Comparison of ENCODE assay signal across 4 fruit fly cellular contexts in the genomic region with DNA sequence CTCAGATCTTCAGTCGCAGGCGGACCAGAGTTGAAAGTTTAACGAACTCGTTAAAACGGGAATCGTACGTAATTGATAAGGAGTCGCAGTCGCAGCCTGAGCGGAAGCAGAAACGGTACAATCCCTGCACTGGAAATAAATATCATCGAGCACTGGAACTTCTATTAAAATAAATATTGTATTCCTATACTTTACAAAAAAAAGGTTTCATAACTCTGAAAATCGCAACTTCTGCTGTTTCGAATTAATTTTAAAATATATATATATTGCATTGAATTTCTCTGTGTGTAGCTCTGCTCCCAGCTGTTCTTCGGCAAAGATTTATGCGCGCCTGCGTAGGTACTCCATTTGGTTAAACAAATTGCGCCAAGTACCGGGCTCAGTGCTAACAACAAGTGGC.
TF ChIP-seq lines count a peak whose summit lies in the region.

No protein-coding gene starts in this region.

- no peak for TF ChIP-seq CTCF in whole organism, embryonic (GFP tag; optimal IDR thresholded peaks at IDR 0.05; lab: Kevin White, UChicago)

TF ChIP-seq in whole organism, embryonic, 481 proteins besides CTCF, POLR2A, EP300 and RAD21 (continues in another document):
- TF ChIP-seq Ssrp (tag; optimal IDR thresholded peaks at IDR 0.05; lab: Kevin White, UChicago) (peak; percentile 9), odd (GFP tag; optimal IDR thresholded peaks at IDR 0.05; lab: Kevin White, UChicago) (no peak), Scr (GFP tag; IDR thresholded peaks at IDR 0.05; lab: Robert Waterston, UW; ENCODE audit: partially characterized antibody) (no peak), CG11085 (GFP tag; IDR thresholded peaks at IDR 0.05; lab: Robert Waterston, UW) (no peak), CG6813 (GFP tag; optimal IDR thresholded peaks at IDR 0.05; lab: Kevin White, UChicago) (no peak), CG4707 (GFP tag; optimal IDR thresholded peaks at IDR 0.05; lab: Kevin White, UChicago) (no peak), dysf (GFP tag; IDR thresholded peaks at IDR 0.05; lab: Robert Waterston, UW) (0 out of 3 replicates have a peak, but pooled peaks have one; percentile 33), CG6654 (GFP tag; optimal IDR thresholded peaks at IDR 0.05; lab: Kevin White, UChicago) (no peak), dimm (GFP tag; IDR thresholded peaks at IDR 0.05; lab: Robert Waterston, UW) (no peak), aop (GFP tag; IDR thresholded peaks at IDR 0.05; lab: Robert Waterston, UW) (no peak), bowl (GFP tag; IDR thresholded peaks at IDR 0.05; lab: Robert Waterston, UW) (no peak), Hey (tag; optimal IDR thresholded peaks at IDR 0.05; lab: Kevin White, UChicago) (no peak), Taf1 (GFP tag; IDR thresholded peaks at IDR 0.05; lab: Robert Waterston, UW) (no peak), Fer1 (GFP tag; optimal IDR thresholded peaks at IDR 0.05; lab: Kevin White, UChicago) (no peak), CG7839 (tag; optimal IDR thresholded peaks at IDR 0.05; lab: Kevin White, UChicago) (peak; percentile 41), CG34422 (GFP tag; IDR thresholded peaks at IDR 0.05; lab: Robert Waterston, UW) (peak; percentile 20; the same call in 1 of the 3 replicates), CG4404 (GFP tag; IDR thresholded peaks at IDR 0.05; lab: Robert Waterston, UW) (peak; percentile 46), CG14014 (GFP tag; IDR thresholded peaks at IDR 0.05; lab: Robert Waterston, UW) (0 out of 2 replicates have a peak, but pooled peaks have one; percentile 33), Vsx1 (GFP tag; optimal IDR thresholded peaks at IDR 0.05; lab: Kevin White, UChicago) (no peak), CG31441 (GFP tag; IDR thresholded peaks at IDR 0.05; lab: Robert Waterston, UW) (peak; percentile 18; the same call in 1 of the 2 replicates), CG10959 (GFP tag; IDR thresholded peaks at IDR 0.05; lab: Robert Waterston, UW) (0 out of 2 replicates have a peak, but pooled peaks have one; percentile 28)

TF ChIP-seq in whole organism, prepupa, 60 proteins besides CTCF, POLR2A, EP300 and RAD21:
- TF ChIP-seq OdsH (GFP tag; optimal IDR thresholded peaks at IDR 0.05; lab: Kevin White, UChicago) (peak; percentile 7), CG7368 (GFP tag; optimal IDR thresholded peaks at IDR 0.05; lab: Kevin White, UChicago) (no peak), cyc (GFP tag; optimal IDR thresholded peaks at IDR 0.05; lab: Kevin White, UChicago) (peak; percentile 33), esn (GFP tag; optimal IDR thresholded peaks at IDR 0.05; lab: Kevin White, UChicago) (peak; percentile 10), Met (GFP tag; optimal IDR thresholded peaks at IDR 0.05; lab: Kevin White, UChicago) (peak; percentile 43), Eip78C (GFP tag; lab: Kevin White, UChicago) (peak; percentile 72), Smox (GFP tag; optimal IDR thresholded peaks at IDR 0.05; lab: Kevin White, UChicago) (peak; percentile 53), Blimp-1 (GFP tag; optimal IDR thresholded peaks at IDR 0.05; lab: Kevin White, UChicago) (no peak), pdm3 (GFP tag; optimal IDR thresholded peaks at IDR 0.05; lab: Kevin White, UChicago) (peak; percentile 0), CG3919 (GFP tag; optimal IDR thresholded peaks at IDR 0.05; lab: Kevin White, UChicago) (peak; percentile 24), Hr39 (GFP tag; optimal IDR thresholded peaks at IDR 0.05; lab: Kevin White, UChicago) (peak; percentile 3), svp (GFP tag; lab: Kevin White, UChicago) (peak; percentile 79), Hr38 (GFP tag; optimal IDR thresholded peaks at IDR 0.05; lab: Kevin White, UChicago) (no peak), Sox102F (GFP tag; optimal IDR thresholded peaks at IDR 0.05; lab: Kevin White, UChicago) (peak; percentile 19), ss (GFP tag; optimal IDR thresholded peaks at IDR 0.05; lab: Kevin White, UChicago) (no peak), fd59A (GFP tag; optimal IDR thresholded peaks at IDR 0.05; lab: Kevin White, UChicago) (no peak), CG8119 (GFP tag; IDR thresholded peaks at IDR 0.05; lab: Robert Waterston, UW) (no peak), CG6163 (GFP tag; IDR thresholded peaks at IDR 0.05; lab: Robert Waterston, UW) (0 out of 3 replicates have a peak, but pooled peaks have one; percentile 24), CG3032 (tag; optimal IDR thresholded peaks at IDR 0.05; lab: Kevin White, UChicago) (peak; percentile 3), CG31627 (GFP tag; optimal IDR thresholded peaks at IDR 0.05; lab: Kevin White, UChicago) (peak; percentile 10), topi (GFP tag; optimal IDR thresholded peaks at IDR 0.05; lab: Kevin White, UChicago) (peak; percentile 45)
TF ChIP-seq in whole organism, prepupa: peak in this region for 15.

TF ChIP-seq in whole organism, pupa, 21 proteins besides CTCF, POLR2A, EP300 and RAD21:
- TF ChIP-seq CG10348 (GFP tag; IDR thresholded peaks at IDR 0.05; lab: Robert Waterston, UW) (no peak), Snoo (tag; optimal IDR thresholded peaks at IDR 0.05; lab: Kevin White, UChicago) (peak; percentile 10)

TF ChIP-seq in whole organism, wandering third instar larva, 38 proteins besides CTCF, POLR2A, EP300 and RAD21:
- TF ChIP-seq dmrt93B (GFP tag; optimal IDR thresholded peaks at IDR 0.05; lab: Kevin White, UChicago) (no peak), lola (GFP tag; optimal IDR thresholded peaks at IDR 0.05; lab: Kevin White, UChicago) (no peak), Dif (GFP tag; optimal IDR thresholded peaks at IDR 0.05; lab: Kevin White, UChicago; ENCODE audit: partially characterized antibody) (no peak), foxo (GFP tag; optimal IDR thresholded peaks at IDR 0.05; lab: Kevin White, UChicago) (peak in 1 of 2 experiments; percentile 19), jim (GFP tag; optimal IDR thresholded peaks at IDR 0.05; lab: Kevin White, UChicago) (no peak), rgr (GFP tag; optimal IDR thresholded peaks at IDR 0.05; lab: Kevin White, UChicago) (no peak), HLH106 (tag; optimal IDR thresholded peaks at IDR 0.05; lab: Kevin White, UChicago) (peak; percentile 22), psq (GFP tag; optimal IDR thresholded peaks at IDR 0.05; lab: Kevin White, UChicago) (no peak), h (GFP tag; optimal IDR thresholded peaks at IDR 0.05; lab: Kevin White, UChicago) (peak; percentile 45)
